Fruit fly (Drosophila melanogaster): ENCODE results near the gene TfIIFalpha.

TfIIFalpha gene

DNA sequence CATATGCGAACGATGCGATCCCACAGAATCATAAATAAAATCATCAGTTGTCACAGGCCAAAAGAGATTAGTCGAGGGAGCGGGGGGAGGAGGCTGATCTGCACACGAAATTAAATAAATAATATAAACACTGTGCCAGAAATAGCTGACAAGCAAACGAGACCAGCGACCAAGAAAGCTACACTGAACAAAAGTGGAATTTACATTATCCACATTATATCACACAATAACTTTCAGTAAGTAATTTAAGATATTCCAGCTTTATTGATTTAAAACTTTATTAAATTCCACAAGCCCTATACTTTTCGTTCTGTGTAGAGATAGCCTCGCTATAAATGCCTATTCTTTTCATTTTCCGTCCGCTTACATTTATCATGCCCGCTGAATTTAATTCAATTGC, 23.9 kb downstream of the TfIIFalpha start (continued):
- TF ChIP-seq gcm2 (GFP tag; optimal IDR thresholded peaks at IDR 0.05): peak; percentile 52
- peak; percentile 85; the same call in 1 of the 2 replicates for TF ChIP-seq CG32767 (GFP tag; IDR thresholded peaks at IDR 0.05)
- TF ChIP-seq ac (GFP tag; optimal IDR thresholded peaks at IDR 0.05): peak; percentile 5
- peak; percentile 6 for TF ChIP-seq twi (tag; optimal IDR thresholded peaks at IDR 0.05)
- TF ChIP-seq CG9876 (GFP tag; optimal IDR thresholded peaks at IDR 0.05): no peak
- TF ChIP-seq HmgD (GFP tag; optimal IDR thresholded peaks at IDR 0.05): no peak
- TF ChIP-seq tna (GFP tag; IDR thresholded peaks at IDR 0.05; ENCODE audit: partially characterized antibody): no peak
- TF ChIP-seq CG11723 (GFP tag; optimal IDR thresholded peaks at IDR 0.05): peak; percentile 66
- TF ChIP-seq Gug (GFP tag; IDR thresholded peaks at IDR 0.05): peak; percentile 80
- peak; percentile 57 for TF ChIP-seq NC2α (GFP tag; optimal IDR thresholded peaks at IDR 0.05)
- TF ChIP-seq fd64A (GFP tag; optimal IDR thresholded peaks at IDR 0.05): peak; percentile 21
- TF ChIP-seq kni (GFP tag; optimal IDR thresholded peaks at IDR 0.05): no peak
- no peak for TF ChIP-seq CG10274 (GFP tag; optimal IDR thresholded peaks at IDR 0.05)
- TF ChIP-seq CG12299 (tag; optimal IDR thresholded peaks at IDR 0.05): peak; percentile 58
- peak; percentile 87 for TF ChIP-seq cwo (GFP tag; optimal IDR thresholded peaks at IDR 0.05)
- peak; percentile 49 for TF ChIP-seq CG30431 (GFP tag; optimal IDR thresholded peaks at IDR 0.05)
- TF ChIP-seq zen2 (GFP tag; IDR thresholded peaks at IDR 0.05; ENCODE audit: partially characterized antibody): no peak
- peak; percentile 76 for TF ChIP-seq bcd (GFP tag; optimal IDR thresholded peaks at IDR 0.05)
- TF ChIP-seq danr (GFP tag; IDR thresholded peaks at IDR 0.05): peak; percentile 59
- no peak; the same call in 1 of the 3 replicates for TF ChIP-seq H15 (GFP tag; IDR thresholded peaks at IDR 0.05)
- peak; percentile 74 for TF ChIP-seq Side (GFP tag; optimal IDR thresholded peaks at IDR 0.05)
- peak; percentile 78 for TF ChIP-seq Abd-B (GFP tag; optimal IDR thresholded peaks at IDR 0.05)
- peak; percentile 56 for TF ChIP-seq jing (GFP tag; optimal IDR thresholded peaks at IDR 0.05)
- peak; percentile 63 for TF ChIP-seq Poxn (GFP tag; IDR thresholded peaks at IDR 0.05)
- TF ChIP-seq Doc2 (GFP tag; IDR thresholded peaks at IDR 0.05): no peak; the same call in 1 of the 2 replicates
- TF ChIP-seq TFAM (GFP tag; optimal IDR thresholded peaks at IDR 0.05): no peak
- peak; percentile 79 for TF ChIP-seq CG7556 (GFP tag; optimal IDR thresholded peaks at IDR 0.05)
- peak; percentile 91 for TF ChIP-seq CG11695 (GFP tag; IDR thresholded peaks at IDR 0.05)
- no peak for TF ChIP-seq ssp (GFP tag; IDR thresholded peaks at IDR 0.05)
- no peak for TF ChIP-seq unc-4 (GFP tag; IDR thresholded peaks at IDR 0.05; ENCODE audit: partially characterized antibody)
- TF ChIP-seq Bdp1 (GFP tag; optimal IDR thresholded peaks at IDR 0.05): peak; percentile 53
- peak; percentile 68 for TF ChIP-seq pnt (GFP tag; optimal IDR thresholded peaks at IDR 0.05)
- no peak for TF ChIP-seq CG8290 (GFP tag; optimal IDR thresholded peaks at IDR 0.05)
- peak in 1 of 2 experiments; percentile 82 for TF ChIP-seq CG8290 (tag; optimal IDR thresholded peaks at IDR 0.05)
- TF ChIP-seq gce (GFP tag; IDR thresholded peaks at IDR 0.05): peak; percentile 89
- TF ChIP-seq CG2889 (GFP tag; IDR thresholded peaks at IDR 0.05): peak; percentile 73; the same call in 2 of the 3 replicates
- no peak for TF ChIP-seq p53 (GFP tag; optimal IDR thresholded peaks at IDR 0.05)
- TF ChIP-seq Ptx1 (GFP tag; IDR thresholded peaks at IDR 0.05): peak; percentile 93
- no peak for TF ChIP-seq pfk (GFP tag; optimal IDR thresholded peaks at IDR 0.05)
- peak; percentile 93 for TF ChIP-seq ci (GFP tag; IDR thresholded peaks at IDR 0.05)
- no peak for TF ChIP-seq HLHmδ (GFP tag; optimal IDR thresholded peaks at IDR 0.05)
- TF ChIP-seq CG1233 (GFP tag; optimal IDR thresholded peaks at IDR 0.05): peak; percentile 51
- TF ChIP-seq CG15696 (tag; optimal IDR thresholded peaks at IDR 0.05): peak; percentile 35
- TF ChIP-seq usp (GFP tag; optimal IDR thresholded peaks at IDR 0.05): no peak
- peak; percentile 54 for TF ChIP-seq crol (GFP tag; IDR thresholded peaks at IDR 0.05)
- TF ChIP-seq HLH3B (GFP tag; IDR thresholded peaks at IDR 0.05): peak; percentile 90
- TF ChIP-seq Hr78 (GFP tag; optimal IDR thresholded peaks at IDR 0.05): peak in 1 of 2 experiments; percentile 33
- TF ChIP-seq CG4404 (GFP tag; IDR thresholded peaks at IDR 0.05): peak; percentile 66
- TF ChIP-seq Chrac-16 (GFP tag; optimal IDR thresholded peaks at IDR 0.05): peak; percentile 67
- no peak for TF ChIP-seq yki (optimal IDR thresholded peaks at IDR 0.05)
- TF ChIP-seq CG13424 (tag; optimal IDR thresholded peaks at IDR 0.05): peak; percentile 79
- peak; percentile 86; the same call in 1 of the 2 replicates for TF ChIP-seq stc (GFP tag; IDR thresholded peaks at IDR 0.05)

Measured in whole organism, embryonic.